Worm (Caenorhabditis elegans): Measurements from ENCODE around the gene VZK822L.2.

DNA sequence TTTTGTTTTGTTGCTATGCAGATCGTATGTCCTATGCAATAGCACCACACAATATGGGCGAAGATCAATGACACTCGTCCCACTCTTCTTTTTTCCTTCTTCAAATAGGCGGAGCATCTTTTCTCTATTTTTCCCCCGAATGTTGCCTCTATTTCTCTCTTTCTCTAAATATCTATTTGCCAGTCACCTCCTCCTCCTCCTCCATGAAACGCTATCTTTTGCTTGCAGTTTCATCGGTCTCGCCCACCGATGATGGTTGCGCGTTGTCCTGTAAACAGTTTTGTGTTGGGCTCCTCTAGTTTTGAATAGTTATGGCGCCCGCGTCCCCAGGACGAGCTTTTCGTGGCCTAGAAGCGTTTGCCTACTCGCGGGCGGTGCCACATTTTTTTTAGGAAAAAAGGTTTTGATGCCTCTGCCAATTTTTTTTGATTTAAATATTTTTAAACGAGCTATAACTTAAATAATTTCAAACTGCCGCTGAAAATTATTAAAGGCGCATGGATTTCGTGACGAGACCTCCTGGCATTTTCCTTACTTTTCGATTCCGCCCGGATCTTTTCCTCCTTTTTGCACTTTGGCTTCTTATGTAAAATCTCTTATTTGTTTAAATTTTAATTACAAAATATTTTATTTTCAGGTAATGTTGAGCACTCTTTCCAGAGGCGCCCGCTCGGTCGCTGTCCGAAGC is 40.9 kb downstream of the VZK822L.2 start, which contains the start of gene gdh-1:
- no peak for TF ChIP-seq tra-4 (tag; optimal IDR thresholded peaks at IDR 0.05)
- no peak for TF ChIP-seq ama-1 (optimal IDR thresholded peaks at IDR 0.05)
- no peak for TF ChIP-seq ceh-13 (GFP tag; optimal IDR thresholded peaks at IDR 0.05)
- TF ChIP-seq aly-1 (tag; optimal IDR thresholded peaks at IDR 0.05) = no peak
- TF ChIP-seq ets-7 (tag; optimal IDR thresholded peaks at IDR 0.05) = no peak
- no peak for TF ChIP-seq hmg-4 (GFP tag; optimal IDR thresholded peaks at IDR 0.05)
- TF ChIP-seq tbx-11 (GFP tag; IDR thresholded peaks at IDR 0.05) = no peak
- TF ChIP-seq B0310.2 (tag; optimal IDR thresholded peaks at IDR 0.05) = no peak
- no peak for TF ChIP-seq sea-1 (GFP tag; conservative IDR thresholded peaks at IDR 0.05)

Measured in whole organism, early embryonic.